Fruit fly (Drosophila melanogaster): ENCODE measurements around the gene CG31368.
A peak's percentile ranks its signal among the peaks of the same experiment; 100 is the strongest.

The CG31368 gene

dm6 chr3R:11851939-11852338, 30.7 kb upstream of the CG31368 start (continued):
- TF ChIP-seq D19A (tag; optimal IDR thresholded peaks at IDR 0.05) (peak; percentile 75), bbx (GFP tag; IDR thresholded peaks at IDR 0.05; ENCODE audit: partially characterized antibody) (no peak), bsh (GFP tag; optimal IDR thresholded peaks at IDR 0.05) (peak in 1 of 2 experiments; percentile 92), CG9727 (GFP tag; optimal IDR thresholded peaks at IDR 0.05) (no peak), Adf1 (GFP tag; IDR thresholded peaks at IDR 0.05) (no peak), CG10366 (GFP tag; IDR thresholded peaks at IDR 0.05) (peak; percentile 47), eve (GFP tag; optimal IDR thresholded peaks at IDR 0.05) (peak in 1 of 2 experiments; percentile 52), CG31388 (GFP tag; optimal IDR thresholded peaks at IDR 0.05) (peak; percentile 6), bcd (GFP tag; optimal IDR thresholded peaks at IDR 0.05) (no peak), CG11723 (GFP tag; optimal IDR thresholded peaks at IDR 0.05) (peak; percentile 32), dpn (GFP tag; optimal IDR thresholded peaks at IDR 0.05) (peak in 1 of 2 experiments; percentile 27), ara (GFP tag; IDR thresholded peaks at IDR 0.05) (no peak; the same call in 1 of the 2 replicates), stc (GFP tag; IDR thresholded peaks at IDR 0.05) (peak; percentile 46; the same call in 1 of the 2 replicates), CG18262 (tag; optimal IDR thresholded peaks at IDR 0.05) (peak; percentile 85), Poxn (GFP tag; IDR thresholded peaks at IDR 0.05) (no peak), CG17829 (tag; optimal IDR thresholded peaks at IDR 0.05) (peak; percentile 76), Xrp1 (GFP tag; IDR thresholded peaks at IDR 0.05) (peak; percentile 76), CG2129 (GFP tag; IDR thresholded peaks at IDR 0.05; ENCODE audit: partially characterized antibody) (no peak), tgo (GFP tag; IDR thresholded peaks at IDR 0.05) (peak; percentile 41; the same call in 2 of the 3 replicates), Nf-YC (tag; optimal IDR thresholded peaks at IDR 0.05) (no peak), CG10431 (GFP tag; optimal IDR thresholded peaks at IDR 0.05) (no peak), CG13424 (tag; optimal IDR thresholded peaks at IDR 0.05) (peak; percentile 71), CG9437 (GFP tag; optimal IDR thresholded peaks at IDR 0.05) (peak; percentile 9), inv (GFP tag; IDR thresholded peaks at IDR 0.05; ENCODE audit: partially characterized antibody) (no peak), Ets65A (GFP tag) (no peak), CG11093 (GFP tag; IDR thresholded peaks at IDR 0.05) (0 out of 3 replicates have a peak, but pooled peaks have one; percentile 10), exex (tag; optimal IDR thresholded peaks at IDR 0.05) (no peak), CG9876 (GFP tag; optimal IDR thresholded peaks at IDR 0.05) (no peak), CG11504 (tag; optimal IDR thresholded peaks at IDR 0.05) (peak; percentile 73), dm (GFP tag; optimal IDR thresholded peaks at IDR 0.05) (no peak), TFAM (GFP tag; optimal IDR thresholded peaks at IDR 0.05) (no peak), CG14710 (tag; optimal IDR thresholded peaks at IDR 0.05) (peak; percentile 74), CG10543 (GFP tag; optimal IDR thresholded peaks at IDR 0.05) (no peak), rib (GFP tag; IDR thresholded peaks at IDR 0.05) (0 out of 2 replicates have a peak, but pooled peaks have one; percentile 4), CG30403 (GFP tag; optimal IDR thresholded peaks at IDR 0.05) (peak; percentile 11), gsb (GFP tag; IDR thresholded peaks at IDR 0.05) (no peak), pfk (GFP tag; optimal IDR thresholded peaks at IDR 0.05) (no peak), oc (tag; optimal IDR thresholded peaks at IDR 0.05) (peak; percentile 73), Camta (GFP tag; optimal IDR thresholded peaks at IDR 0.05) (no peak), row (GFP tag; IDR thresholded peaks at IDR 0.05) (peak; percentile 55; the same call in 2 of the 3 replicates), tna (GFP tag; IDR thresholded peaks at IDR 0.05; ENCODE audit: partially characterized antibody) (no peak), Mrtf (GFP tag; IDR thresholded peaks at IDR 0.05) (no peak), B-H1 (GFP tag; IDR thresholded peaks at IDR 0.05) (no peak), HLHmδ (GFP tag; optimal IDR thresholded peaks at IDR 0.05) (no peak), CG33557 (GFP tag; optimal IDR thresholded peaks at IDR 0.05) (peak; percentile 25), ci (GFP tag; IDR thresholded peaks at IDR 0.05) (no peak), Ravus (GFP tag; IDR thresholded peaks at IDR 0.05) (no peak), sug (tag; optimal IDR thresholded peaks at IDR 0.05) (no peak), esg (GFP tag; conservative IDR thresholded peaks at IDR 0.05) (peak; percentile 26; the same call in 1 of the 2 replicates), chn (GFP tag; optimal IDR thresholded peaks at IDR 0.05) (no peak), stwl (tag; optimal IDR thresholded peaks at IDR 0.05) (no peak)

Measured in whole organism, embryonic.